Worm (Caenorhabditis elegans) whole organism, L3 larva: Measurements from ENCODE around the gene str-63.

ENCODE experiments used
- aly-2 ChIP-seq: fragments of 150-350 bp; optimal IDR thresholded peaks from 2 replicates; lab custom pipeline; 2014; ENCODE audit warnings: missing biosample characterization, missing genetic modification characterization
- ceh-16 ChIP-seq: sonication (generic microtip); optimal IDR thresholded peaks from 2 replicates; lab custom pipeline; 2017; ENCODE audit warnings: missing biosample characterization, missing genetic modification characterization
- daf-12 ChIP-seq: fragments of 150-350 bp; optimal IDR thresholded peaks from 2 replicates; lab custom pipeline; 2014; ENCODE audit warnings: missing biosample characterization, missing genetic modification reagents, missing genetic modification characterization
- egl-27 ChIP-seq: sonication (generic microtip); optimal IDR thresholded peaks from 4 replicates; lab custom pipeline; 2017; ENCODE audit warnings: missing biosample characterization, missing genetic modification reagents, missing genetic modification characterization
- elt-2 ChIP-seq: sonication (generic microtip); optimal IDR thresholded peaks from 2 replicates; lab custom pipeline; 2016; ENCODE audit warnings: missing genetic modification reagents, mild to moderate bottlenecking, missing genetic modification characterization, missing compliant biosample characterization
- fkh-10 ChIP-seq: sonication (generic microtip); optimal IDR thresholded peaks from 2 replicates; lab custom pipeline; 2017; ENCODE audit warnings: missing biosample characterization, missing genetic modification reagents, missing genetic modification characterization
- nfya-1 ChIP-seq: sonication (generic microtip); optimal IDR thresholded peaks from 2 replicates; lab custom pipeline; 2017; ENCODE audit warnings: missing genetic modification characterization, mild to moderate bottlenecking, missing compliant biosample characterization, antibody characterized with exemption, moderate library complexity; ENCODE audit not compliant: insufficient read depth
- nhr-12 ChIP-seq: fragments of 150-350 bp; optimal IDR thresholded peaks from 2 replicates; lab custom pipeline; 2014; ENCODE audit warnings: missing biosample characterization, missing genetic modification characterization
- nhr-237 ChIP-seq: fragments of 150-350 bp; optimal IDR thresholded peaks from 2 replicates; lab custom pipeline; 2014; ENCODE audit warnings: missing biosample characterization, missing genetic modification characterization
- pha-4 ChIP-seq: fragments of 150-350 bp; optimal IDR thresholded peaks from 2 replicates; lab custom pipeline; 2014; ENCODE audit warnings: missing biosample characterization, missing genetic modification reagents, missing genetic modification characterization
- snpc-4 ChIP-seq: fragments of 150-350 bp; optimal IDR thresholded peaks from 2 replicates; lab custom pipeline; 2014; ENCODE audit warnings: missing biosample characterization, missing genetic modification characterization

DNA sequence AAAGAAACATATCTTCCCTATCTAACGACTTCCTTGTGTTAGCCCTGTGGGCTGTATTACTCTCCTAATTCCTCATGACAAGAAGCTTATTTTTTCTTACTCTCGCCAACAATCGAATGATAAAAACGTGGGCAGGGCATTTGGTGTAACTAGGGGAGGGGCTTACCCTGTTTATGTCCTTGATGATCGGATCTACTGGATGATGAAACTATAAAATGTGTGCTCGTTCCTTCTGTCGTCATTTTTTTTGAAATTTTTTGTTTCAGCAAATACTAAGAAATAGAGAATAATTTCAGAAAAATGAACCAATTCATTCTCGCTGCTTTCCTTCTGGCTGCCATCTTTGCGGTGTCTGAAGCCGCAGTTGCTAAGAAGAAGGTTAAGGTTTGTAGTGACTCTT is 8.9 kb upstream of the str-63 start, which contains the start of gene C17B7.3:
- TF ChIP-seq nfya-1, result no peak
- no peak for TF ChIP-seq egl-27 (tag; lab: Kevin White, UChicago)
- TF ChIP-seq pha-4 (tag; lab: Kevin White, UChicago), result no peak
- TF ChIP-seq nhr-12, result no peak
- TF ChIP-seq snpc-4, result no peak
- TF ChIP-seq nhr-237, result no peak
- TF ChIP-seq aly-2, result no peak
- TF ChIP-seq elt-2 (tag; lab: Kevin White, UChicago), result no peak
- TF ChIP-seq ceh-16 (tag; lab: Kevin White, UChicago), result no peak
- no peak for TF ChIP-seq daf-12 (tag; lab: Kevin White, UChicago)
- no peak for TF ChIP-seq fkh-10 (GFP tag; lab: Kevin White, UChicago)
